Worm (Caenorhabditis elegans) whole organism, mixed stage, embryonic: Measurements from ENCODE around the gene F47B10.5.

Source experiments
- M03D4.4 ChIP-seq: sonication (generic microtip); optimal IDR thresholded peaks from 2 replicates; lab custom pipeline; 2017; ENCODE audit warnings: mild to moderate bottlenecking, missing genetic modification characterization, missing compliant biosample characterization
- ceh-39 ChIP-seq: fragments of 150-350 bp; optimal IDR thresholded peaks from 2 replicates; lab custom pipeline; 2014; ENCODE audit warnings: missing biosample characterization, missing genetic modification characterization
- ces-1 ChIP-seq: fragments of 150-350 bp; optimal IDR thresholded peaks from 2 replicates; lab custom pipeline; 2014; ENCODE audit warnings: missing biosample characterization, missing genetic modification reagents, missing genetic modification characterization
- lsy-2 ChIP-seq: fragments of 150-350 bp; optimal IDR thresholded peaks from 2 replicates; lab custom pipeline; 2014; ENCODE audit warnings: missing biosample characterization, missing genetic modification characterization
- mep-1 ChIP-seq: fragments of 150-350 bp; optimal IDR thresholded peaks from 2 replicates; lab custom pipeline; 2017; ENCODE audit warnings: missing biosample characterization, missing genetic modification reagents, missing genetic modification characterization, inconsistent platforms
- nhr-28 ChIP-seq: fragments of 150-350 bp; optimal IDR thresholded peaks from 2 replicates; lab custom pipeline; 2014; ENCODE audit warnings: missing biosample characterization, missing genetic modification characterization
- nhr-76 ChIP-seq: sonication (generic microtip); optimal IDR thresholded peaks from 2 replicates; lab custom pipeline; 2017; ENCODE audit warnings: missing biosample characterization, missing genetic modification characterization
- snpc-4 ChIP-seq: fragments of 150-350 bp; optimal IDR thresholded peaks from 2 replicates; lab custom pipeline; 2014; ENCODE audit warnings: missing biosample characterization, missing genetic modification characterization
- unc-120 ChIP-seq: sonication (generic microtip); optimal IDR thresholded peaks from 2 replicates; lab custom pipeline; 2017; ENCODE audit warnings: missing genetic modification characterization, missing compliant biosample characterization; ENCODE audit not compliant: poor library complexity, severe bottlenecking
- ztf-11 ChIP-seq: fragments of 150-350 bp; optimal IDR thresholded peaks from 2 replicates; lab custom pipeline; 2014; ENCODE audit warnings: missing biosample characterization, missing genetic modification characterization

DNA sequence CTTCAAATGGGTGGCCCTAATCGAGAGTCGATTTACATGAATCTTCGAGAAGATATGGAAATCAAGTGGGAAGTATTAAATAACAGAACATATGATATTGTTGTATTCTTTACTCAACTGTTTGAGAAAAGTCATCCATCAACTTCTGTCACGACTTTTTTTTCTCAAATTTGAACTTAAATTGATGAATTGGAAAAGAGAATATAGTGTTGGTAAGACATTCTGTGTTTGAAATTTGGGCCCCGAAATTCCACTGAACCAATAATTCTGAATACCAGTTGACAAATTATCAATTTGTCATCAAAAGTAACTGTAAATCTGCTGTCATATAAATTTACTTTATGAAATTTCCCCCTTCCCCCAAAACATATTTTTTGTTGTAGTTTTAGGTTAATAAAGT, 43.5 kb downstream of the F47B10.5 start:
- TF ChIP-seq mep-1 (no peak), nhr-28 (tag; lab: Kevin White, UChicago) (no peak), M03D4.4 (tag; lab: Kevin White, UChicago) (no peak), lsy-2 (tag; lab: Kevin White, UChicago) (no peak), ceh-39 (tag; lab: Kevin White, UChicago) (no peak), snpc-4 (no peak), nhr-76 (tag; lab: Kevin White, UChicago) (no peak), ztf-11 (tag; lab: Kevin White, UChicago) (no peak), ces-1 (GFP tag; lab: Kevin White, UChicago) (no peak), unc-120 (tag; lab: Kevin White, UChicago) (no peak)
